Comparison of ENCODE assay signal across 5 worm cellular contexts in genomic region chrX:8638679-8639184, ce11.
TF ChIP-seq lines count a peak whose summit lies in the region.

No protein-coding gene starts in this region.

TF ChIP-seq in whole organism, L1 larva, 84 proteins besides CTCF, POLR2A, EP300 and RAD21:
- TF ChIP-seq nhr-90 (tag; optimal IDR thresholded peaks at IDR 0.05; lab: Kevin White, UChicago; ENCODE audit: poor library complexity) (peak; percentile 22), tlp-1 (tag; optimal IDR thresholded peaks at IDR 0.05; lab: Kevin White, UChicago) (no peak)
TF ChIP-seq in whole organism, L1 larva: peak in this region for 1.

TF ChIP-seq in whole organism, L3 larva, 47 proteins besides CTCF, POLR2A, EP300 and RAD21:
- TF ChIP-seq ztf-11 (tag; optimal IDR thresholded peaks at IDR 0.05; lab: Kevin White, UChicago) (no peak), nhr-43 (tag; optimal IDR thresholded peaks at IDR 0.05; lab: Kevin White, UChicago; ENCODE audit: poor library complexity, severe bottlenecking) (peak; percentile 45), lsy-12 (tag; optimal IDR thresholded peaks at IDR 0.05; lab: Kevin White, UChicago) (peak; percentile 10), nhr-25 (tag; optimal IDR thresholded peaks at IDR 0.05; lab: Kevin White, UChicago) (peak; percentile 12), fkh-2 (tag; optimal IDR thresholded peaks at IDR 0.05; lab: Kevin White, UChicago) (no peak)
TF ChIP-seq in whole organism, L3 larva: peak in this region for 3.

TF ChIP-seq in whole organism, early embryonic, 17 proteins besides CTCF, POLR2A, EP300 and RAD21:
- TF ChIP-seq flt-1 (GFP tag; IDR thresholded peaks at IDR 0.05; lab: Robert Waterston, UW) (peak; percentile 84), ets-7 (tag; optimal IDR thresholded peaks at IDR 0.05; lab: Kevin White, UChicago) (no peak), tbx-11 (GFP tag; IDR thresholded peaks at IDR 0.05; lab: Robert Waterston, UW) (peak; percentile 75; the same call in 1 of the 2 replicates), aly-1 (tag; optimal IDR thresholded peaks at IDR 0.05; lab: Kevin White, UChicago) (no peak), ama-1 (optimal IDR thresholded peaks at IDR 0.05; lab: Kevin White, UChicago) (no peak), sea-1 (GFP tag; conservative IDR thresholded peaks at IDR 0.05; lab: Robert Waterston, UW) (peak; percentile 78; the same call in 1 of the 2 replicates), tra-4 (tag; optimal IDR thresholded peaks at IDR 0.05; lab: Kevin White, UChicago) (no peak), scrt-1 (GFP tag; IDR thresholded peaks at IDR 0.05; lab: Robert Waterston, UW) (peak; percentile 85), F13C5.2 (tag; optimal IDR thresholded peaks at IDR 0.05; lab: Kevin White, UChicago) (no peak), hnd-1 (tag; optimal IDR thresholded peaks at IDR 0.05; lab: Kevin White, UChicago) (peak; percentile 69), B0310.2 (tag; optimal IDR thresholded peaks at IDR 0.05; lab: Kevin White, UChicago) (peak; percentile 50), pes-1 (GFP tag; IDR thresholded peaks at IDR 0.05; lab: Robert Waterston, UW) (peak; percentile 84), tbx-37 (GFP tag; conservative IDR thresholded peaks at IDR 0.05; lab: Robert Waterston, UW) (peak; percentile 70; the same call in 1 of the 2 replicates), hmg-4 (GFP tag; optimal IDR thresholded peaks at IDR 0.05; lab: Kevin White, UChicago) (no peak), hmbx-1 (tag; optimal IDR thresholded peaks at IDR 0.05; lab: Kevin White, UChicago) (peak; percentile 34)

TF ChIP-seq in whole organism, midembryonic, 9 proteins besides CTCF, POLR2A, EP300 and RAD21:
- peak; percentile 83 for TF ChIP-seq tab-1 (GFP tag; IDR thresholded peaks at IDR 0.05; lab: Robert Waterston, UW)
- peak; percentile 91 for TF ChIP-seq flt-1 (GFP tag; IDR thresholded peaks at IDR 0.05; lab: Robert Waterston, UW)
- TF ChIP-seq ztf-23 (GFP tag; IDR thresholded peaks at IDR 0.05; lab: Robert Waterston, UW) = no peak; the same call in 1 of the 2 replicates
- no peak for TF ChIP-seq cog-1 (tag; optimal IDR thresholded peaks at IDR 0.05; lab: Kevin White, UChicago)
- peak; percentile 69 for TF ChIP-seq klf-2 (GFP tag; conservative IDR thresholded peaks at IDR 0.05; lab: Robert Waterston, UW)
- peak; percentile 64 for TF ChIP-seq ref-1 (GFP tag; conservative IDR thresholded peaks at IDR 0.05; lab: Robert Waterston, UW)
- TF ChIP-seq T22C8.4 (GFP tag; IDR thresholded peaks at IDR 0.05; lab: Robert Waterston, UW) = no peak; the same call in none of the 2 replicates
- TF ChIP-seq med-1 (GFP tag; optimal IDR thresholded peaks at IDR 0.05; lab: Kevin White, UChicago; ENCODE audit: insufficient read depth) = peak; percentile 43
- no peak for TF ChIP-seq ztf-29 (GFP tag; IDR thresholded peaks at IDR 0.05; lab: Robert Waterston, UW)

TF ChIP-seq in whole organism, young adult, 124 proteins besides CTCF, POLR2A, EP300 and RAD21 (continues in another document):
- TF ChIP-seq sdz-38 (tag; optimal IDR thresholded peaks at IDR 0.05; lab: Kevin White, UChicago) (no peak), gei-17 (GFP tag; optimal IDR thresholded peaks at IDR 0.05; lab: Kevin White, UChicago) (no peak), nhr-27 (tag; optimal IDR thresholded peaks at IDR 0.05; lab: Kevin White, UChicago) (peak; percentile 1), ztf-3 (GFP tag; optimal IDR thresholded peaks at IDR 0.05; lab: Kevin White, UChicago) (no peak), ama-1 (optimal IDR thresholded peaks at IDR 0.05; lab: Kevin White, UChicago) (no peak), ama-1 (GFP tag; optimal IDR thresholded peaks at IDR 0.05; lab: Kevin White, UChicago) (peak in 1 of 2 experiments; percentile 64), chd-7 (tag; optimal IDR thresholded peaks at IDR 0.05; lab: Kevin White, UChicago) (peak; percentile 36), F10E7.11 (tag; optimal IDR thresholded peaks at IDR 0.05; lab: Kevin White, UChicago) (no peak), zim-3 (tag; optimal IDR thresholded peaks at IDR 0.05; lab: Kevin White, UChicago) (peak; percentile 81), rcor-1 (GFP tag; IDR thresholded peaks at IDR 0.05; lab: Robert Waterston, UW) (peak; percentile 35; the same call in 1 of the 2 replicates), F22D6.2 (tag; optimal IDR thresholded peaks at IDR 0.05; lab: Kevin White, UChicago) (no peak), mxl-1 (tag; optimal IDR thresholded peaks at IDR 0.05; lab: Kevin White, UChicago) (peak; percentile 71), nhr-90 (tag; optimal IDR thresholded peaks at IDR 0.05; lab: Kevin White, UChicago) (peak; percentile 70), nhr-120 (GFP tag; IDR thresholded peaks at IDR 0.05; lab: Robert Waterston, UW) (0 out of 2 replicates have a peak, but pooled peaks have one; percentile 86), madf-6 (GFP tag; IDR thresholded peaks at IDR 0.05; lab: Robert Waterston, UW) (no peak), B0336.3 (GFP tag; IDR thresholded peaks at IDR 0.05; lab: Robert Waterston, UW) (no peak), ceh-58 (GFP tag; IDR thresholded peaks at IDR 0.05; lab: Robert Waterston, UW) (no peak), nhr-80 (tag; optimal IDR thresholded peaks at IDR 0.05; lab: Kevin White, UChicago) (no peak), lsy-27 (tag; optimal IDR thresholded peaks at IDR 0.05; lab: Kevin White, UChicago; ENCODE audit: borderline replicate concordance, insufficient read depth) (no peak), F55B11.4 (tag; optimal IDR thresholded peaks at IDR 0.05; lab: Kevin White, UChicago; ENCODE audit: borderline replicate concordance, insufficient read depth) (no peak), ztf-22 (GFP tag; optimal IDR thresholded peaks at IDR 0.05; lab: Kevin White, UChicago) (no peak), aptf-2 (GFP tag; conservative IDR thresholded peaks at IDR 0.05; lab: Robert Waterston, UW) (no peak), B0019.2 (GFP tag; conservative IDR thresholded peaks at IDR 0.05; lab: Robert Waterston, UW) (no peak), lag-1 (GFP tag; IDR thresholded peaks at IDR 0.05; lab: Robert Waterston, UW) (no peak), sptf-2 (GFP tag; optimal IDR thresholded peaks at IDR 0.05; lab: Kevin White, UChicago) (peak; percentile 33), F52B5.7 (tag; optimal IDR thresholded peaks at IDR 0.05; lab: Kevin White, UChicago) (peak; percentile 48), cebp-1 (GFP tag; IDR thresholded peaks at IDR 0.05; lab: Robert Waterston, UW) (no peak; the same call in 1 of the 2 replicates), cebp-1 (tag; optimal IDR thresholded peaks at IDR 0.05; lab: Kevin White, UChicago) (no peak), F37B4.10 (GFP tag; IDR thresholded peaks at IDR 0.05; lab: Robert Waterston, UW) (0 out of 2 replicates have a peak, but pooled peaks have one; percentile 6), pha-4 (tag; optimal IDR thresholded peaks at IDR 0.05; lab: Kevin White, UChicago) (no peak), madf-10 (tag; optimal IDR thresholded peaks at IDR 0.05; lab: Kevin White, UChicago) (peak; percentile 18), snpc-1.1 (tag; optimal IDR thresholded peaks at IDR 0.05; lab: Kevin White, UChicago; ENCODE audit: insufficient read depth) (no peak), repo-1 (tag; optimal IDR thresholded peaks at IDR 0.05; lab: Kevin White, UChicago) (peak; percentile 55), nfyb-1 (GFP tag; IDR thresholded peaks at IDR 0.05; lab: Robert Waterston, UW) (peak; percentile 70; the same call in 1 of the 2 replicates), dox-1 (GFP tag; IDR thresholded peaks at IDR 0.05; lab: Robert Waterston, UW) (no peak; the same call in 1 of the 2 replicates), F57A8.1 (GFP tag; optimal IDR thresholded peaks at IDR 0.05; lab: Kevin White, UChicago) (peak; percentile 61), ccch-3 (GFP tag; optimal IDR thresholded peaks at IDR 0.05; lab: Kevin White, UChicago) (peak; percentile 3), rpc-1 (optimal IDR thresholded peaks at IDR 0.05; lab: Kevin White, UChicago) (peak; percentile 88), rpc-1 (tag; optimal IDR thresholded peaks at IDR 0.05; lab: Kevin White, UChicago) (peak; percentile 97), ekl-4 (GFP tag; IDR thresholded peaks at IDR 0.05; lab: Robert Waterston, UW) (peak; percentile 56; the same call in 1 of the 2 replicates), attf-6 (GFP tag; IDR thresholded peaks at IDR 0.05; lab: Robert Waterston, UW) (no peak), T26A5.8 (tag; optimal IDR thresholded peaks at IDR 0.05; lab: Kevin White, UChicago) (peak; percentile 47), unc-62 (GFP tag; optimal IDR thresholded peaks at IDR 0.05; lab: Kevin White, UChicago) (no peak), ztf-26 (tag; optimal IDR thresholded peaks at IDR 0.05; lab: Kevin White, UChicago) (peak; percentile 47), hmg-20 (GFP tag; IDR thresholded peaks at IDR 0.05; lab: Robert Waterston, UW) (no peak), madf-8 (GFP tag; conservative IDR thresholded peaks at IDR 0.05; lab: Robert Waterston, UW) (no peak), ztf-28 (GFP tag; IDR thresholded peaks at IDR 0.05; lab: Robert Waterston, UW) (no peak), let-607 (tag; optimal IDR thresholded peaks at IDR 0.05; lab: Kevin White, UChicago) (peak in 1 of 2 experiments; percentile 42), tlf-1 (GFP tag; optimal IDR thresholded peaks at IDR 0.05; lab: Kevin White, UChicago) (no peak), hlh-26 (GFP tag; conservative IDR thresholded peaks at IDR 0.05; lab: Robert Waterston, UW) (no peak), ceh-91 (GFP tag; IDR thresholded peaks at IDR 0.05; lab: Robert Waterston, UW) (0 out of 2 replicates have a peak, but pooled peaks have one; percentile 16), K12H6.12 (tag; optimal IDR thresholded peaks at IDR 0.05; lab: Kevin White, UChicago) (no peak), unc-130 (GFP tag; optimal IDR thresholded peaks at IDR 0.05; lab: Kevin White, UChicago) (peak; percentile 36), tbx-9 (tag; optimal IDR thresholded peaks at IDR 0.05; lab: Kevin White, UChicago; ENCODE audit: borderline replicate concordance) (no peak), F49E8.2 (tag; optimal IDR thresholded peaks at IDR 0.05; lab: Kevin White, UChicago; ENCODE audit: insufficient read depth) (no peak), mel-28 (tag; optimal IDR thresholded peaks at IDR 0.05; lab: Kevin White, UChicago; ENCODE audit: borderline replicate concordance) (no peak), ztf-25 (GFP tag; IDR thresholded peaks at IDR 0.05; lab: Robert Waterston, UW) (peak; percentile 69; the same call in 1 of the 2 replicates), madf-3 (GFP tag; IDR thresholded peaks at IDR 0.05; lab: Robert Waterston, UW) (no peak), B0261.1 (tag; optimal IDR thresholded peaks at IDR 0.05; lab: Kevin White, UChicago) (peak; percentile 91), lin-35 (GFP tag; optimal IDR thresholded peaks at IDR 0.05; lab: Kevin White, UChicago) (peak in 1 of 3 experiments; percentile 14)

Comparison
In these comparisons a context has a peak if more than half of its experiments do, and no peak if none do; other contexts are left out.
1. Of the 8 proteins assayed by ChIP-seq in both whole organism, young adult and whole organism, L1 larva: peak only in whole organism, young adult: snpc-4 and unc-130; only in whole organism, L1 larva: none; in both: nhr-90; in neither: 3; mixed calls (peak in some experiments, not most) for 2.